Fruit fly (Drosophila melanogaster) whole organism, adult: ENCODE measurements around the gene f.

Experiments
- CG11617 ChIP-seq: fragments of 200-800 bp; sonication (Bioruptor generic); optimal IDR thresholded peaks from 2 replicates; lab custom pipeline; 2017; ENCODE audit warnings: mild to moderate bottlenecking, missing biosample characterization, missing genetic modification reagents, missing genetic modification characterization
- CG12768 ChIP-seq: fragments of 200-800 bp; sonication (Bioruptor generic); optimal IDR thresholded peaks from 2 replicates; lab custom pipeline; 2017; ENCODE audit warnings: missing biosample characterization, missing genetic modification characterization, mild to moderate bottlenecking, moderate library complexity, missing genetic modification reagents
- CG14711 ChIP-seq: fragments of 200-800 bp; sonication (Bioruptor generic); optimal IDR thresholded peaks from 2 replicates; lab custom pipeline; 2018; ENCODE audit warnings: missing biosample characterization, mild to moderate bottlenecking, missing genetic modification characterization, moderate library complexity
- CG1620 ChIP-seq: fragments of 200-800 bp; sonication (Bioruptor generic); optimal IDR thresholded peaks from 2 replicates; lab custom pipeline; 2016; ENCODE audit warnings: missing biosample characterization, missing genetic modification characterization
- CG33017 ChIP-seq: fragments of 200-800 bp; sonication (Bioruptor generic); optimal IDR thresholded peaks from 2 replicates; lab custom pipeline; 2018; ENCODE audit warnings: missing biosample characterization, mild to moderate bottlenecking, missing genetic modification characterization, moderate library complexity
- CG5204 ChIP-seq: fragments of 200-800 bp; sonication (Bioruptor generic); optimal IDR thresholded peaks from 2 replicates; lab custom pipeline; 2016; ENCODE audit warnings: missing biosample characterization, missing genetic modification characterization
- CG7045 ChIP-seq: fragments of 200-800 bp; sonication (Bioruptor generic); optimal IDR thresholded peaks from 2 replicates; lab custom pipeline; 2017; ENCODE audit warnings: missing biosample characterization, mild to moderate bottlenecking, missing genetic modification characterization
- CG7101 ChIP-seq: fragments of 200-800 bp; sonication (Bioruptor generic); optimal IDR thresholded peaks from 2 replicates; lab custom pipeline; 2018; ENCODE audit warnings: missing biosample characterization, mild to moderate bottlenecking, missing genetic modification characterization, moderate library complexity
- Clk ChIP-seq: fragments of 200-800 bp; sonication (Bioruptor generic); optimal IDR thresholded peaks from 2 replicates; lab custom pipeline; 2017; ENCODE audit warnings: missing biosample characterization, missing genetic modification characterization
- Crg-1 ChIP-seq: fragments of 200-800 bp; sonication (Bioruptor generic); optimal IDR thresholded peaks from 2 replicates; lab custom pipeline; 2016; ENCODE audit warnings: missing biosample characterization, missing genetic modification characterization
- Hr96 ChIP-seq: fragments of 200-800 bp; sonication (Bioruptor generic); optimal IDR thresholded peaks from 2 replicates; lab custom pipeline; 2016; ENCODE audit warnings: missing biosample characterization, missing genetic modification characterization
- Mnt ChIP-seq: fragments of 200-800 bp; sonication (Bioruptor generic); optimal IDR thresholded peaks from 2 replicates; lab custom pipeline; 2016; ENCODE audit warnings: missing biosample characterization, mild to moderate bottlenecking, missing genetic modification characterization
- bab1 ChIP-seq: fragments of 200-800 bp; sonication (Bioruptor generic); optimal IDR thresholded peaks from 3 replicates; lab custom pipeline; 2019; ENCODE audit warnings: missing biosample characterization, mild to moderate bottlenecking, missing genetic modification characterization, moderate library complexity
- cic ChIP-seq: fragments of 200-800 bp; sonication (Bioruptor generic); optimal IDR thresholded peaks from 2 replicates; lab custom pipeline; 2017; ENCODE audit warnings: missing biosample characterization, mild to moderate bottlenecking, missing genetic modification characterization, moderate library complexity
- cnc ChIP-seq, 2 experiments: fragments of >200 bp; optimal IDR thresholded peaks; 2 replicates each; lab custom pipeline; 2017
- kay ChIP-seq: fragments of 200-800 bp; sonication (Bioruptor generic); peaks from one replicate; lab custom pipeline; 2016; ENCODE audit warnings: missing biosample characterization, missing genetic modification characterization, borderline replicate concordance
- ovo ChIP-seq: fragments of 200-800 bp; sonication (Bioruptor generic); optimal IDR thresholded peaks from 2 replicates; lab custom pipeline; 2016; ENCODE audit warnings: missing biosample characterization, missing genetic modification characterization
- pad ChIP-seq: fragments of 200-800 bp; sonication (Bioruptor generic); optimal IDR thresholded peaks from 3 replicates; lab custom pipeline; 2017; ENCODE audit warnings: missing biosample characterization, missing genetic modification characterization, mild to moderate bottlenecking, moderate library complexity, missing genetic modification reagents
- tj ChIP-seq: fragments of 200-800 bp; sonication (Bioruptor generic); optimal IDR thresholded peaks from 3 replicates; lab custom pipeline; 2017; ENCODE audit warnings: missing biosample characterization, mild to moderate bottlenecking, missing genetic modification characterization, moderate library complexity
- toe ChIP-seq: fragments of 200-800 bp; sonication (Bioruptor generic); optimal IDR thresholded peaks from 2 replicates; lab custom pipeline; 2016; ENCODE audit warnings: missing biosample characterization, missing genetic modification characterization

The f gene

dm6 chrX:17301705-17302104 lies 69.0 kb downstream of the f start, which contains the start of gene Fim:
TSS of gene Fim (minus strand) at chrX:17301929.
- TF ChIP-seq Mnt (GFP tag; lab: Kevin White, UChicago) (peak; percentile 37), CG12768 (GFP tag; lab: Kevin White, UChicago) (no peak), kay (peak; percentile 59), CG14711 (tag; lab: Kevin White, UChicago) (no peak)

DNA sequence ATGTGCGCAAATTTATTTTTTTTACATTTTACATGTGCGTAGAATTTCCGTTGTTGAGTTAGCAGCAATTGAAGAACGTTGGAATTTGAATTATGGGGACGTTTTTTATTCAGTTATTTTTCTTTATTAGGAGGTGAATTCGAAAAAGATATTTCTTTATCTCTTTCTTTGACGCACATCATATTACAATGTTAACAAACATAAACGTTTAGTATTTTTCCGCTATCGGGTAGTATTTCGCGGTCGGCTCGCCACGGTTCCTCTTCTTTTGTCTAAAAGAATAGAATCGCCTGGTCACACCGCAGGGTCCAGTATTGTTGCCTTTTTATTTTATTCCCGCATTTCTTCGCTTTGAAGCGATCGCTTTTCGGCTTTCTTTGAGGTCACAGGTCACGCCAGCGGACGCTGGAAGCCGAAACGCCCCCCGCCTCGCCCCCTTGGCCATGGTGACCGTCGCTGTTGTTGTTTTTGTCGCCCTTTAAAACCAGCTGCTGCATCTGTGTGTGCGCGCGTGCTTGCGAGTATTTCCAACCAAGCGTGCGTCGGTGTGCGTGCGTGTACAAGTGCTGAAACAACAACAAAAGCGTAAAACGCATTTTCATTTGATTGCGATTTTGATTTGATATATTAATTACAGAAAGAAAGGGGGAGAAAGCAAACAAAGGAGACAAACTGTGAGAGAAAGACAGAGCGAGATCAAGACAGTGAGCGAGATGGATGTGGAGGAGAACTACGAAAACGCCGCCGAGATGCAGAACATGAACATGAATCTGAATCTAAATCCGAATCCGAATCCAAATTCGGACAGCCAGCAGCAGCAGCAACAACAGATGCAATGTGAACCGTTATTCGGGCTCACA lies 69.7 kb downstream of the f start:
- TF ChIP-seq cic (GFP tag; lab: Kevin White, UChicago): peak; percentile 25
- TF ChIP-seq Hr96 (GFP tag; lab: Kevin White, UChicago): no peak
- TF ChIP-seq CG14711 (tag; lab: Kevin White, UChicago): peak; percentile 48
- TF ChIP-seq bab1 (GFP tag; lab: Kevin White, UChicago): peak; percentile 40
- no peak for TF ChIP-seq CG7101 (tag; lab: Kevin White, UChicago)
- peak; percentile 85 for TF ChIP-seq Mnt (GFP tag; lab: Kevin White, UChicago)

DNA sequence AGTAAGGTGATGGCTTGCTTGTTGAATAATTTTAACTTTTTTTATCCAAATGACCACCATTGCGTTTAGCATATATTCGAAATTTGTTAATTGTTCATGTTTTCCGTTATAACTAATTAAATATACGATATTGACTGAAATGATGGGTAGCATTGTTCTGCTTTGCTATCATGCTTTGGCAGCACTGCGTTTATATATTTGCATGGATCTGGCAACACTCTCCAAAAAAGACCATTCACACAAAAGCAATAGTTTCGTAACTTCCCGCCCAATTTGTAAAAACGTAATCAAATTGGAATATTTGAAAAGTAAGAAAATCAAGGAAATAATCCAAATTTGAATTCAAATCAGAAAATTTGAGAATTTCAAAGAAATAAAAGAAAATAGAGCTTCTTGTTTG lies 72.8 kb downstream of the f start:
- no peak for TF ChIP-seq Mnt (GFP tag; lab: Kevin White, UChicago)
- no peak for TF ChIP-seq tj (GFP tag; lab: Kevin White, UChicago)
- peak; percentile 50 for TF ChIP-seq bab1 (GFP tag; lab: Kevin White, UChicago)
- peak; percentile 17 for TF ChIP-seq ovo (GFP tag; lab: Kevin White, UChicago)

DNA sequence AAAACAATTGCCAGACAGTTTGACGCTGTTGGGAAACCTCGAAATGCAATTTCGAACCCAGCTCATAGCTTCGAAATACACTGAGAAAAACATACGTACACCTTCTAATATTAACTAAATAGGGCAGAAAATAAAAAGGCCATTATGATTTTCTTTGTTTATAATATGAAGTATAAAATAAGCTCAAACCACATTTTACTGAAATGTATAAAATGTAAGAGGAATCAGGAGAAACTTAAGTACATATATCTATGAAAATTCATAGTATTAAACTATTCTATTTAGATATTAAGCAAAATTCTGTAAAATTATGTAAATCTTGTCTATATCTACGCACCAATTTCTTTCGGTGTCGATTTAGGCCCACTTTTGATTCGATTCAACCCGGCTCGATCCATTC lies 75.5 kb downstream of the f start:
- no peak for TF ChIP-seq CG11617 (GFP tag; lab: Kevin White, UChicago)
- no peak for TF ChIP-seq Crg-1 (GFP tag; lab: Kevin White, UChicago)
- TF ChIP-seq pad (GFP tag; lab: Kevin White, UChicago): no peak
- no peak for TF ChIP-seq Clk (GFP tag; lab: Kevin White, UChicago)
- no peak for TF ChIP-seq CG12768 (GFP tag; lab: Kevin White, UChicago)

DNA sequence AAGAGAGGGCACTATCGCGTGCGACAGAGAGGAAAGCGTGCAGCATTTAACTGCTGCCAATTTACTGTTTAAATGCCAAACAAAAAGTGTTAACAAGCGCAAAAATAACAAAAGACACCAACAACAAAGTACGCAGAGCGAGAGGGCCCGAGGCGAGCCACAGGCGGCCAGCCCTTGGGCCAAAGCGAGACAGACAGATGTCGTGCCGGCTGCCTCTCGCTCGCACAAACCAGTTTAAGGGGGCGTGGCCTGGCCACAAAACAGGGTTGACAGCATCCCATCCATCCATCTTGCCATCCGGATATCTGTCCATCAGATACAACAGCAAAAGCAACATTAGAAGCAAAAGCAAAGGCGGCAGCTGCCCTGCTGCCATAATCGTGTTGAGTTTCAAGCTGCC lies 80.6 kb downstream of the f start:
- TF ChIP-seq CG7101 (tag; lab: Kevin White, UChicago) (no peak), cic (GFP tag; lab: Kevin White, UChicago) (no peak), toe (GFP tag; lab: Kevin White, UChicago) (no peak), Clk (GFP tag; lab: Kevin White, UChicago) (no peak), pad (GFP tag; lab: Kevin White, UChicago) (no peak), Crg-1 (GFP tag; lab: Kevin White, UChicago) (no peak), bab1 (GFP tag; lab: Kevin White, UChicago) (no peak), CG11617 (GFP tag; lab: Kevin White, UChicago) (no peak), CG5204 (GFP tag; lab: Kevin White, UChicago) (no peak), cnc (optimal IDR thresholded peaks at IDR 0.05; lab: Kevin White, UChicago) (no peak)

DNA sequence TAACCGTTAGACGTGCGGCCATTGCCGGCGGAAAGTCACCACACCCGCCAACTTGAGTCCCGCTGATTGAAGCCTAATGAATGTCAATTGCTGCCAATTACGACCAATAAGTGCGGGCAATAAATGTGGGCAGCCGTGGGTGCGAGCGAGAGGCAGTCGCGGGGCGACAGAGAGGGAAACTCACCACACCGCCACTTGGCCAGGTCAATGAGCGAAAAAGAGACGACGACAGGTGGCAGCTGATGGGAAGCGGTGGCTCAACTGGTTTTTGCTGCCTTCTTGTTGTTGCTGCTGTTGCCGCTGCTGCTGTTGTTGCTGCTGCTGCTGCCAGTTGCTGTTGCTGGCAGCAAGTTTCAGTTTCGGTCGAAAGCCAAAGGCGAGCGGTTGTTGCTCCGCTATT lies 81.5 kb downstream of the f start, which contains the start of gene B-H2:
B-H2 (plus strand) TSS at position 369 of the 400 bp plus-strand sequence.
- TF ChIP-seq CG7101 (tag; lab: Kevin White, UChicago): no peak
- TF ChIP-seq cic (GFP tag; lab: Kevin White, UChicago): no peak
- TF ChIP-seq CG14711 (tag; lab: Kevin White, UChicago): no peak
- no peak for TF ChIP-seq pad (GFP tag; lab: Kevin White, UChicago)
- TF ChIP-seq CG12768 (GFP tag; lab: Kevin White, UChicago): no peak
- no peak for TF ChIP-seq CG1620 (GFP tag; lab: Kevin White, UChicago)
- no peak for TF ChIP-seq kay
- no peak for TF ChIP-seq CG7045 (GFP tag; lab: Kevin White, UChicago)
- no peak for TF ChIP-seq toe (GFP tag; lab: Kevin White, UChicago)
- TF ChIP-seq Clk (GFP tag; lab: Kevin White, UChicago): no peak
- TF ChIP-seq bab1 (GFP tag; lab: Kevin White, UChicago): no peak
- TF ChIP-seq Hr96 (GFP tag; lab: Kevin White, UChicago): no peak
- no peak for TF ChIP-seq cnc (optimal IDR thresholded peaks at IDR 0.05; lab: Kevin White, UChicago)
- no peak for TF ChIP-seq CG5204 (GFP tag; lab: Kevin White, UChicago)
- no peak for TF ChIP-seq ovo (GFP tag; lab: Kevin White, UChicago)
- TF ChIP-seq CG33017 (tag; lab: Kevin White, UChicago): no peak
- TF ChIP-seq tj (GFP tag; lab: Kevin White, UChicago): no peak
- no peak for TF ChIP-seq Crg-1 (GFP tag; lab: Kevin White, UChicago)

- no peak for TF ChIP-seq Mnt (GFP tag; lab: Kevin White, UChicago)
- no peak for TF ChIP-seq CG14711 (tag; lab: Kevin White, UChicago)
These were observed 82.8 kb downstream of the f start for dm6 chrX:17315566-17315965.
